Worm (Caenorhabditis elegans): ENCODE data around the gene EEED8.14.

ce11 chrII:5455650-5456355 lies 42.0 kb upstream of the EEED8.14 start, which contains the start of gene daz-1:
- TF ChIP-seq ztf-11 (tag; optimal IDR thresholded peaks at IDR 0.05) (no peak), lsy-2 (tag; optimal IDR thresholded peaks at IDR 0.05) (no peak), mab-5 (tag; optimal IDR thresholded peaks at IDR 0.05) (no peak), ama-1 (optimal IDR thresholded peaks at IDR 0.05) (no peak), nhr-12 (tag; optimal IDR thresholded peaks at IDR 0.05) (no peak), C34F6.9 (tag; optimal IDR thresholded peaks at IDR 0.05) (no peak), unc-55 (GFP tag; optimal IDR thresholded peaks at IDR 0.05) (no peak), ZK546.5 (tag; optimal IDR thresholded peaks at IDR 0.05) (no peak), nhr-10 (tag; optimal IDR thresholded peaks at IDR 0.05) (no peak), nhr-129 (tag; optimal IDR thresholded peaks at IDR 0.05) (no peak), unc-39 (tag; optimal IDR thresholded peaks at IDR 0.05) (no peak), sma-3 (GFP tag; optimal IDR thresholded peaks at IDR 0.05) (no peak)
